Worm (Caenorhabditis elegans) whole organism, early embryonic: ENCODE measurements around the gene tmd-2.

ENCODE experiments used
- B0310.2 ChIP-seq: sonication (generic microtip); optimal IDR thresholded peaks from 2 replicates; lab custom pipeline; 2016; ENCODE audit warnings: mild to moderate bottlenecking, missing genetic modification characterization, missing compliant biosample characterization
- F13C5.2 ChIP-seq: sonication (generic microtip); optimal IDR thresholded peaks from 2 replicates; lab custom pipeline; 2017; ENCODE audit warnings: mild to moderate bottlenecking, missing genetic modification characterization, inconsistent platforms, missing compliant biosample characterization
- aly-1 ChIP-seq: sonication (generic microtip); optimal IDR thresholded peaks from 2 replicates; lab custom pipeline; 2016; ENCODE audit warnings: missing genetic modification characterization, missing compliant biosample characterization
- ama-1 ChIP-seq: fragments of 150-350 bp; optimal IDR thresholded peaks from 2 replicates; lab custom pipeline; 2014
- ceh-13 ChIP-seq: fragments of 200-800 bp; sonication (Bioruptor generic); optimal IDR thresholded peaks from 2 replicates; lab custom pipeline; 2018; ENCODE audit warnings: mild to moderate bottlenecking, missing genetic modification characterization, missing compliant biosample characterization
- ceh-36 ChIP-seq: sonication (generic microtip); optimal IDR thresholded peaks from 2 replicates; lab custom pipeline; 2016; ENCODE audit warnings: missing genetic modification characterization, inconsistent platforms, missing compliant biosample characterization
- ets-7 ChIP-seq: sonication (generic microtip); optimal IDR thresholded peaks from 2 replicates; lab custom pipeline; 2016; ENCODE audit warnings: missing genotype, missing genetic modification characterization, missing compliant biosample characterization
- flt-1 ChIP-seq: fragments of 200-800 bp; sonication (Bioruptor generic); IDR thresholded peaks from 2 replicates; pipeline ENCODE4 v1.3.6; 2022; ENCODE audit warnings: missing genetic modification characterization, missing compliant biosample characterization
- hmbx-1 ChIP-seq: sonication (generic microtip); optimal IDR thresholded peaks from 2 replicates; lab custom pipeline; 2016; ENCODE audit warnings: mild to moderate bottlenecking, missing genetic modification characterization, missing compliant biosample characterization
- hmg-4 ChIP-seq: fragments of 200-800 bp; sonication (Bioruptor generic); optimal IDR thresholded peaks from 2 replicates; lab custom pipeline; 2018; ENCODE audit warnings: mild to moderate bottlenecking, missing genetic modification characterization, missing compliant biosample characterization
- hnd-1 ChIP-seq: sonication (generic microtip); optimal IDR thresholded peaks from 2 replicates; lab custom pipeline; 2016; ENCODE audit warnings: missing genetic modification characterization, missing compliant biosample characterization
- pes-1 ChIP-seq: fragments of 200-800 bp; sonication (Bioruptor generic); IDR thresholded peaks from 2 replicates; pipeline ENCODE4 v1.3.6; 2022; ENCODE audit warnings: missing genetic modification reagents, missing genetic modification characterization, missing compliant biosample characterization
- scrt-1 ChIP-seq: fragments of 200-800 bp; sonication (Bioruptor generic); IDR thresholded peaks from 2 replicates; pipeline ENCODE4 v1.3.6; 2022; ENCODE audit warnings: missing genetic modification characterization, missing compliant biosample characterization
- sea-1 ChIP-seq: fragments of 200-800 bp; sonication (Bioruptor generic); conservative IDR thresholded peaks from 2 replicates; pipeline ENCODE4 v1.3.6; 2022; ENCODE audit warnings: missing genetic modification characterization, missing compliant biosample characterization
- tbx-11 ChIP-seq: fragments of 200-800 bp; sonication (Bioruptor generic); IDR thresholded peaks from 2 replicates; pipeline ENCODE4 v1.3.6; 2022; ENCODE audit warnings: missing genetic modification characterization, missing compliant biosample characterization
- tbx-37 ChIP-seq: fragments of 200-800 bp; sonication (Bioruptor generic); conservative IDR thresholded peaks from 2 replicates; pipeline ENCODE4 v1.3.6; 2022; ENCODE audit warnings: missing genetic modification reagents, missing genetic modification characterization, missing compliant biosample characterization
- tra-4 ChIP-seq: sonication (generic microtip); optimal IDR thresholded peaks from 2 replicates; lab custom pipeline; 2017; ENCODE audit warnings: missing genetic modification characterization, missing compliant biosample characterization

Gene tmd-2

DNA sequence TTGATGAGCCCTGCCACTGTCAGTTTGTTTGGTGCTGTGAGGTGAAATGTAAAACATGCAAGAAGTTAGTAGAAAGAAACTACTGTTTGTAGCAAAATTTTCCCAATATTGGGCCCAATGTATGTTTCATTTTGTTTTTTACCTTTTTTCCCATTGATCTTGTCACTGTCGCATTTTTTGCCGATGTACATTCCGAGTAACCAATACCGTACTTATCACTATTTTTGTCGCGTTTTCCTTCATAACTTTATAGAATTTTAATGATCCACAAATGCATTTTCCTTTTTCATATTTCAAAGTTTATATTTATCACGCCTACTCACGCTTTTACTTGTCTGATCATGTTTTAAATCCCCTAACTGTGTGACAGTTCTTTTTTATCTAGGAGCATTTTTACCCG is 23.3 kb downstream of the tmd-2 start:
- no peak for TF ChIP-seq scrt-1 (GFP tag; lab: Robert Waterston, UW)
- TF ChIP-seq ceh-36, result no peak
- TF ChIP-seq ceh-13, result no peak
- no peak for TF ChIP-seq hnd-1 (tag; lab: Kevin White, UChicago)
- TF ChIP-seq tbx-11, result no peak
- no peak for TF ChIP-seq B0310.2 (tag; lab: Kevin White, UChicago)

DNA sequence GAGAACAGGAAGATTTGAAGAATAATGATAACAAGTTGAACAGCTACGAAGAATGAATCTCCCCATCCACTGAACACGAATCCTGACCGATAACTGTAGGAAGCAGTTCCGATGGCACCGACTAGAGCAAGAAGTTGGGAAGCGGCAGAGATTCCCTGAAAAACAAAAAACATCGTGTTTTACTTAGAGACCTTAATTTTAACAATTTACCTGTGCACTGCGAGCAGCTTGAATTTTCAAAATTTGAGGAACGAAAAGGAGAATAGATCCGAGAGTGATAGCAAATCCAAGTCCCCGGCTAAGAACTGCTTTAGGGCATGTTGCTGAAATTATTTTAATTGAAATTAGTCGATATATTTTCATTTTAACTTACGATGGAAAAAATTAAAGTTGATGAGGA is 24.2 kb downstream of the tmd-2 start:
- TF ChIP-seq ets-7 (no peak), ama-1 (no peak), hnd-1 (tag; lab: Kevin White, UChicago) (no peak), sea-1 (no peak), F13C5.2 (tag; lab: Kevin White, UChicago) (no peak), aly-1 (tag; lab: Kevin White, UChicago) (no peak), tbx-37 (GFP tag; lab: Robert Waterston, UW) (no peak), pes-1 (GFP tag; lab: Robert Waterston, UW) (no peak), hmbx-1 (no peak), ceh-36 (no peak), flt-1 (no peak), scrt-1 (GFP tag; lab: Robert Waterston, UW) (no peak), hmg-4 (GFP tag; lab: Kevin White, UChicago) (no peak), ceh-13 (no peak), tra-4 (tag; lab: Kevin White, UChicago) (no peak), tbx-11 (no peak)

DNA sequence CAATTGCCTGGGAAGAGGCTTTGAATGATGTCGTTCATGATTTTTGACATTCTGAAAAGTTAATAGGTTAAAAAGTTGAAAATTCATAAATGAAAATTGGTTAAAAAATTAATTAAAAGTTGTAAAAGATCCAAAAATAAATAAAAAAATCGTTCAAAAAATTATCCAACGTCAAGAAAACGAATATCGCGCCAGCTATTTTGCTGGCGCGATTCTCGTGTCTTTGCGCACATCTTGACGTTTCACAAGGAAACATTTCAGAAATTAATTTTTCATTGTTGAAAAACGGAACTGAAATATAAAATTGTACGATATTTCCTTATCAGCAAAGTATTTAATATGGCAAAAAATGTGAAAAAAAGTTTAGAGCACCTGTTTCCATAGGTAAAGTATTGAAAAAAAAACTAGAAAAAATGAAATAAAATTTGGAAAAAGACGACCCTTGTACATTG is 24.7 kb downstream of the tmd-2 start, which contains the start of gene mpdu-1:
mpdu-1 (minus strand) TSS at position 51 of the 452 bp plus-strand sequence.
- TF ChIP-seq ceh-36 (no peak), hmbx-1 (no peak), sea-1 (no peak), ets-7 (no peak), hnd-1 (tag; lab: Kevin White, UChicago) (no peak), scrt-1 (GFP tag; lab: Robert Waterston, UW) (no peak), pes-1 (GFP tag; lab: Robert Waterston, UW) (no peak), aly-1 (tag; lab: Kevin White, UChicago) (no peak), ama-1 (no peak), tra-4 (tag; lab: Kevin White, UChicago) (no peak), tbx-37 (GFP tag; lab: Robert Waterston, UW) (no peak), B0310.2 (tag; lab: Kevin White, UChicago) (no peak), ceh-13 (no peak), F13C5.2 (tag; lab: Kevin White, UChicago) (no peak), hmg-4 (GFP tag; lab: Kevin White, UChicago) (no peak), flt-1 (no peak), tbx-11 (no peak)

DNA sequence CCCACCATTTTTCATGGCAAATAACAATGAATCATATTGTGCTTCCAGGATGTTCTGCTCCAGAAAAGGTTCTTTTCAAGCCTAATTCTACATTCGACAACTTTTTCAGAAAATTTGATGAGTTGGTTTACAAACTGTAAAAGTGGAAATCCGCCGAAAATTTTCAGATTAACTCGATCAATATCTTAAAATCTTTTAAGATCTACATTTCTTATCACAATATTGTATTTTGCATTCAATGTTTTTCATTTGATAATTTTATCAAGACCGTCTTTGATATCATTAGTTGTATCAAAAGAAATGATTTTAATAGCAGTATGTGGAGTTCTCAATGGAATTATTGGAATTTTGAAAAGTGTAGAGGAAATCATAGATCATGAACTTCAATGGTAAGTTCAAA is 25.3 kb downstream of the tmd-2 start, which contains the start of gene F38E1.6:
F38E1.6 (plus strand) TSS at position 301 of the 400 bp plus-strand sequence.
- TF ChIP-seq scrt-1 (GFP tag; lab: Robert Waterston, UW) (no peak), F13C5.2 (tag; lab: Kevin White, UChicago) (no peak)

DNA sequence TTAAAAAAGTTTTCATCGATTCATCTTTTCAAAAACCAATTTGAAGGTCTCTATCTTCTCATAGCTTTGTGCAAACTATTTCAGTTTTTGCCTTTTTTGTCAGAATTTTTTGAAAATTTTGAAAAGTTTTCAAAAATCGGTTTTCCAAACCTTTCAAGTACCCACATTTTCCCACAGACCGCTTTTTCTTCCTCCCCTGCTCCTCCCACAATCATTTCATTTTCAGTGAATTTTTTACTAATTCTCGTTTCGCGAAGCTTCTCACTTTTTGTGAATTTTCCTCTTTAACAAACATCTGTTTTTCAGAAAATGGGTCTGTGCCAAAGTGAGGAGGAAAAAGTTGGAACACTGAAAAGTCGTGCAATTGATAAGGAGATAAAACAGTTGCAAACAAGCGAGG is 36.2 kb downstream of the tmd-2 start, which contains the start of gene gpa-2:
gpa-2 (plus strand) TSS at position 301 of the 400 bp plus-strand sequence.
- TF ChIP-seq hmg-4 (GFP tag; lab: Kevin White, UChicago) (no peak), ama-1 (no peak), hmbx-1 (no peak), sea-1 (no peak), B0310.2 (tag; lab: Kevin White, UChicago) (no peak), F13C5.2 (tag; lab: Kevin White, UChicago) (no peak), tbx-11 (no peak), tra-4 (tag; lab: Kevin White, UChicago) (no peak), ets-7 (no peak), aly-1 (tag; lab: Kevin White, UChicago) (no peak), scrt-1 (GFP tag; lab: Robert Waterston, UW) (no peak)

DNA sequence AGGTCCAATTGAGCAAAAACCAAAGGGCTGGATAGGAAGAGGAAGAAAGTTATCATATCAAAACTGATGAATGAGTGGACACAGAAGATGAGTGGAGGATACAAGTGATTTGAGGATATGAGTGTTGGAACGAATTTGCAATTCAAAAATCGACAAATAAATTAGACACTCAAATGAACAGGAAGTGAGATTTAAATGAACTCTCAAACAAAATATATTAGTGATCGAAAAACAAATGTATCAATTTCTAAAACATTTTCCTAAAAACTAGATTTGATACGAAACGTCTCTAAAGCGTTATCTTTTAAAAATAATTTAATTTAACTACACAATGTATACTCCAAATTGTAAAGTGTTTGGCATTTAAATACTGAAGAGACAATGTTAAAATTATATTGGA is 41.0 kb downstream of the tmd-2 start, which contains the start of gene F38E1.10:
F38E1.10 (minus strand) TSS at position 101 of the 400 bp plus-strand sequence.
- TF ChIP-seq pes-1 (GFP tag; lab: Robert Waterston, UW) (no peak), ets-7 (no peak), ceh-13 (no peak), hmbx-1 (no peak), tra-4 (tag; lab: Kevin White, UChicago) (no peak)

DNA sequence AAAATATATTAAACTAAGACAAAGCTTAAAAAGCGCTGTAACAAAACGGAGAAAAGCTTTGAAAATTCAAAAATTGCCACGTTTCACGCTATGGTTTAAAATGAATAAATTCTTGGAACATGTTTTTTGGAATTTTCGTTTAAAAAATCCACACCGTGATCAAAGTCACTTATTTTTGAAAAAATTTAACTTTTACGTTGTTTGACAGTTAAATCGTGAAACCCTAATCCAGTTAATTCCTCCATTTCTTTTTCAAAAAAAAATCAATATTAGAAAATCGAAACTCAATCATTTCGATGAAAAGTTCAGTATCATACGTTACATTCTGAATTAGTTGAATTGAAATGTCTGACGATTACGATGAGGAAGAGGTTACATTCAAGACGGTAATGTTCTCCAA is 41.4 kb downstream of the tmd-2 start, which contains the start of gene F38E1.3:
F38E1.3 (plus strand) TSS at position 301 of the 400 bp plus-strand sequence.
- no peak for TF ChIP-seq ceh-36
- no peak for TF ChIP-seq B0310.2 (tag; lab: Kevin White, UChicago)
- no peak for TF ChIP-seq hmg-4 (GFP tag; lab: Kevin White, UChicago)
- no peak for TF ChIP-seq pes-1 (GFP tag; lab: Robert Waterston, UW)
- no peak for TF ChIP-seq ets-7
- TF ChIP-seq ceh-13, result no peak
- no peak for TF ChIP-seq tbx-11
- TF ChIP-seq scrt-1 (GFP tag; lab: Robert Waterston, UW), result no peak

DNA sequence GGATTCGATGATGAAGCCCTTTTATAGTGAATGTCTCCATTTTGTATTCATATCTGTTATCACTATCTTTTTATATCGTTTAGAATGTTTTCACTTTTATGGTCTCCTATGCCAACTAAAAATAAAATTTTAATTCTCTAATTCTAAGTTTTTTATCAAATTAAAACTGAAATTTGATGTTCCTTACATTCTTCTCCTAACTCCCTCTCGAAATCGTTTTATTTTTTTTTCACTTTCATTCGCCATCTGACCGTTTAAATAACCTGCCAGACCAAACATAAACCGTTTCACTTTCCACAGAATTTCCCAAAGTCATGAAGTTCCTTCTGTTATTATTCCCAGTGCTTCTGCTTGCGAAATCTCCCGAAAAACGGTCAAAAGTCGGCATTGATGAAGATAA is 44.7 kb downstream of the tmd-2 start, which contains the start of gene F52E1.5:
F52E1.5 (plus strand) TSS at position 301 of the 400 bp plus-strand sequence.
- TF ChIP-seq B0310.2 (tag; lab: Kevin White, UChicago) (no peak), pes-1 (GFP tag; lab: Robert Waterston, UW) (no peak), hnd-1 (tag; lab: Kevin White, UChicago) (no peak), tbx-37 (GFP tag; lab: Robert Waterston, UW) (no peak)

DNA sequence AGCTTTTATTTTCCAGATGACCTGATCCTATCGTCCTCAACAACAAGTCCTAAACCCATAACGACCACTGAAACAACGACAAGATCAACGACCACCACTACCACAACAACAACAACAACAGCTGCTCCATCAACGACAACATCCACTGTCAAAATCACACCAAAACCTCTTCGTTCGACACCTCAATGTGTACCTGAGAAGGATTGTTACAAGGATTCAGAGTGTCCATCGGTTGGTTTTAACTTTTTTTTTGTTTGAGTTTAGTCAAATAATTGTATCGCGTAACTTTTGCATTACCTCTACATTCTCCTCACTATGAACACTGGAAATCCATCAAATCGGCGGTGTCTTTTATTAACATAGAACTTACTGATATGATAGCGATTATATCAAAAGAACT is 45.6 kb downstream of the tmd-2 start:
- TF ChIP-seq B0310.2 (tag; lab: Kevin White, UChicago), result no peak
- no peak for TF ChIP-seq tra-4 (tag; lab: Kevin White, UChicago)
- no peak for TF ChIP-seq ceh-36
- no peak for TF ChIP-seq ets-7
- no peak for TF ChIP-seq hmg-4 (GFP tag; lab: Kevin White, UChicago)
- no peak for TF ChIP-seq aly-1 (tag; lab: Kevin White, UChicago)
- no peak for TF ChIP-seq flt-1
- no peak for TF ChIP-seq tbx-37 (GFP tag; lab: Robert Waterston, UW)
- no peak for TF ChIP-seq sea-1
- no peak for TF ChIP-seq pes-1 (GFP tag; lab: Robert Waterston, UW)
- no peak for TF ChIP-seq ama-1
- no peak for TF ChIP-seq F13C5.2 (tag; lab: Kevin White, UChicago)
- TF ChIP-seq scrt-1 (GFP tag; lab: Robert Waterston, UW), result no peak
- TF ChIP-seq ceh-13, result no peak
- no peak for TF ChIP-seq hnd-1 (tag; lab: Kevin White, UChicago)
- TF ChIP-seq tbx-11, result no peak
- TF ChIP-seq hmbx-1, result no peak
